Worm (Caenorhabditis elegans) whole organism, early embryonic: ENCODE data around the gene dhs-25.

ENCODE experiments used
- ama-1 ChIP-seq: fragments of 150-350 bp; optimal IDR thresholded peaks from 2 replicates; lab custom pipeline; 2014
- ceh-13 ChIP-seq: fragments of 200-800 bp; sonication (Bioruptor generic); optimal IDR thresholded peaks from 2 replicates; lab custom pipeline; 2018; ENCODE audit warnings: mild to moderate bottlenecking, missing genetic modification characterization, missing compliant biosample characterization
- flt-1 ChIP-seq: fragments of 200-800 bp; sonication (Bioruptor generic); IDR thresholded peaks from 2 replicates; pipeline ENCODE4 v1.3.6; 2022; ENCODE audit warnings: missing genetic modification characterization, missing compliant biosample characterization
- hmbx-1 ChIP-seq: sonication (generic microtip); optimal IDR thresholded peaks from 2 replicates; lab custom pipeline; 2016; ENCODE audit warnings: mild to moderate bottlenecking, missing genetic modification characterization, missing compliant biosample characterization
- hnd-1 ChIP-seq: sonication (generic microtip); optimal IDR thresholded peaks from 2 replicates; lab custom pipeline; 2016; ENCODE audit warnings: missing genetic modification characterization, missing compliant biosample characterization
- pes-1 ChIP-seq: fragments of 200-800 bp; sonication (Bioruptor generic); IDR thresholded peaks from 2 replicates; pipeline ENCODE4 v1.3.6; 2022; ENCODE audit warnings: missing genetic modification reagents, missing genetic modification characterization, missing compliant biosample characterization

DNA sequence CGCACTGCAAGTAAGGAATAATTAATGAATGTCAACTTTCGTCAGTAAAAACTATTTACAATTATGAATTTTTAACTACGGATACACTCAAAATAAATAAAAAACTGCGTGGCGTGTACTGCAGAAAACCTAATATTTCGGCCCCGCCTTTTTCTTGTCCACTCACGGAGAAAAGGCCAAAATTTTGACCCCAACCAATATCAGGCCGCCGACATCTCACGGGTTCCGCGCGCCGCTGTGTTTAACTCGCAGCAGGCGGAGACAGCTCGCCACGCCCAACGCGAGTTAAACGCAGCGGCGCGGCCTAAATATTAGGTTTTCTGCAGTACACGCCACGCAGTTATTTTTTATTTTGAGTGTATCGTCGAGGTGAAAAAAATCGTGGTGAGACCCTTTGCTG lies 15.1 kb upstream of the dhs-25 start:
- no peak for TF ChIP-seq pes-1
- TF ChIP-seq hnd-1 (tag; lab: Kevin White, UChicago) = no peak
- no peak for TF ChIP-seq hmbx-1 (tag; lab: Kevin White, UChicago)
- no peak for TF ChIP-seq ceh-13 (GFP tag; lab: Kevin White, UChicago)
- TF ChIP-seq flt-1 (GFP tag; lab: Robert Waterston, UW) = no peak
- no peak for TF ChIP-seq ama-1 (lab: Kevin White, UChicago)
